Worm (Caenorhabditis elegans): ENCODE measurements around the gene F56D5.9.

- TF ChIP-seq lin-13 (tag; optimal IDR thresholded peaks at IDR 0.05), result no peak
- TF ChIP-seq unc-62 (GFP tag; optimal IDR thresholded peaks at IDR 0.05), result no peak
- TF ChIP-seq ces-1 (GFP tag; optimal IDR thresholded peaks at IDR 0.05), result no peak
- TF ChIP-seq sptf-1 (tag; optimal IDR thresholded peaks at IDR 0.05), result no peak
- no peak for TF ChIP-seq elt-1 (tag; optimal IDR thresholded peaks at IDR 0.05; ENCODE audit: borderline replicate concordance, insufficient read depth)
- TF ChIP-seq elt-3 (tag; optimal IDR thresholded peaks at IDR 0.05), result no peak
- no peak for TF ChIP-seq ceh-83 (GFP tag; optimal IDR thresholded peaks at IDR 0.05)
- TF ChIP-seq drap-1 (GFP tag; optimal IDR thresholded peaks at IDR 0.05), result no peak
- TF ChIP-seq nhr-237 (tag; optimal IDR thresholded peaks at IDR 0.05), result no peak
- no peak for TF ChIP-seq ztf-11 (tag; optimal IDR thresholded peaks at IDR 0.05)
- no peak for TF ChIP-seq blmp-1 (tag; optimal IDR thresholded peaks at IDR 0.05)
These were observed 10.0 kb upstream of the F56D5.9 start for ce11 chrIV:9432327-9432726.
